Fruit fly (Drosophila melanogaster) S2 (cell line): ENCODE results near the gene Fpgs1.

Source experiments
- CG8478 ChIP-seq: fragments of >200 bp; optimal IDR thresholded peaks from 2 replicates; lab custom pipeline; 2018
- CTCF ChIP-seq, 2 experiments: fragments of >200 bp; optimal IDR thresholded peaks; 2 replicates each; lab custom pipeline; 2018

- TF ChIP-seq CTCF (optimal IDR thresholded peaks at IDR 0.05; lab: Kevin White, UChicago) (no peak), CG8478 (lab: Kevin White, UChicago) (no peak)
Measured at dm6 chrX:12582661-12582983, 29.0 kb upstream of the Fpgs1 start.
